Fruit fly (Drosophila melanogaster): ENCODE data around the gene CG5866.
"Not testable (repeated sequence)": the region's sequence is repeated elsewhere in the genome, so short reads cannot be mapped to it uniquely, and the experiment has no call there.

Gene CG5866

dm6 chr3R:17447615-17448014 is 32.1 kb downstream of the CG5866 start:
- TF ChIP-seq N (GFP tag; optimal IDR thresholded peaks at IDR 0.05): no peak
- no peak for TF ChIP-seq psq (GFP tag; optimal IDR thresholded peaks at IDR 0.05)
- no peak for TF ChIP-seq jim (GFP tag; optimal IDR thresholded peaks at IDR 0.05)
- TF ChIP-seq sv (GFP tag; optimal IDR thresholded peaks at IDR 0.05): no peak
- TF ChIP-seq brk (GFP tag; optimal IDR thresholded peaks at IDR 0.05): no peak
- no peak for TF ChIP-seq Hr83 (GFP tag; optimal IDR thresholded peaks at IDR 0.05; ENCODE audit: poor library complexity, severe bottlenecking)
- TF ChIP-seq Mio (GFP tag; optimal IDR thresholded peaks at IDR 0.05): no peak
- TF ChIP-seq dmrt93B (GFP tag; optimal IDR thresholded peaks at IDR 0.05): no peak
- no peak for TF ChIP-seq Hr78 (GFP tag; optimal IDR thresholded peaks at IDR 0.05)
- no peak for TF ChIP-seq dl (GFP tag; optimal IDR thresholded peaks at IDR 0.05; ENCODE audit: insufficient read depth in 1 of 2, partially characterized antibody in 2 of 2)
- TF ChIP-seq dsf (GFP tag; optimal IDR thresholded peaks at IDR 0.05; ENCODE audit: borderline replicate concordance): no peak
- no peak for TF ChIP-seq OdsH (GFP tag; optimal IDR thresholded peaks at IDR 0.05)
- TF ChIP-seq ey (GFP tag; optimal IDR thresholded peaks at IDR 0.05): no peak

- TF ChIP-seq GATAd (GFP tag; optimal IDR thresholded peaks at IDR 0.05) (no peak), N (GFP tag; optimal IDR thresholded peaks at IDR 0.05) (no peak), dmrt93B (GFP tag; optimal IDR thresholded peaks at IDR 0.05) (no peak), CrebA (GFP tag; optimal IDR thresholded peaks at IDR 0.05; ENCODE audit: borderline replicate concordance) (no peak), Myc (optimal IDR thresholded peaks at IDR 0.05) (no peak), HLH106 (tag; optimal IDR thresholded peaks at IDR 0.05) (no peak), Hnf4 (GFP tag; optimal IDR thresholded peaks at IDR 0.05) (no peak), Dfd (GFP tag; optimal IDR thresholded peaks at IDR 0.05) (no peak), woc (GFP tag; optimal IDR thresholded peaks at IDR 0.05) (no peak), tai (GFP tag; optimal IDR thresholded peaks at IDR 0.05) (no peak), fru (GFP tag; optimal IDR thresholded peaks at IDR 0.05) (no peak), ey (GFP tag; optimal IDR thresholded peaks at IDR 0.05) (no peak), rgr (GFP tag; optimal IDR thresholded peaks at IDR 0.05) (no peak), h (GFP tag; optimal IDR thresholded peaks at IDR 0.05) (no peak), sv (GFP tag; optimal IDR thresholded peaks at IDR 0.05) (no peak), Abd-B (GFP tag; optimal IDR thresholded peaks at IDR 0.05) (no peak), Jra (GFP tag; optimal IDR thresholded peaks at IDR 0.05) (no peak), Vsx2 (GFP tag; optimal IDR thresholded peaks at IDR 0.05; ENCODE audit: partially characterized antibody) (no peak), foxo (GFP tag; optimal IDR thresholded peaks at IDR 0.05) (no peak), jim (GFP tag; optimal IDR thresholded peaks at IDR 0.05) (no peak)
Observed at dm6 chr3R:17448758-17449157, 33.2 kb downstream of the CG5866 start, which contains the start of gene Eh. Eh (minus strand) TSS chr3R:17448858.

- TF ChIP-seq woc (GFP tag; optimal IDR thresholded peaks at IDR 0.05) (no peak), Myc (optimal IDR thresholded peaks at IDR 0.05) (peak; percentile 15)
Observed at dm6 chr3R:17449402-17449801, 33.9 kb downstream of the CG5866 start.

- TF ChIP-seq usp (GFP tag; optimal IDR thresholded peaks at IDR 0.05); dl (GFP tag; optimal IDR thresholded peaks at IDR 0.05; ENCODE audit: insufficient read depth in 1 of 2, partially characterized antibody in 2 of 2); Mio (GFP tag; optimal IDR thresholded peaks at IDR 0.05): not testable (repeated sequence)
Observed at dm6 chr3R:17456676-17457075, 41.1 kb downstream of the CG5866 start, which contains the start of gene CG14330. CG14330 (minus strand) TSS chr3R:17456776.

All from whole organism, wandering third instar larva.